Worm (Caenorhabditis elegans) whole organism, L1 larva: ENCODE results near the gene efk-1.

Experiments
- C16A3.4 ChIP-seq: fragments of 150-350 bp; optimal IDR thresholded peaks from 2 replicates; lab custom pipeline; 2014; ENCODE audit warnings: missing biosample characterization, missing genetic modification characterization
- aha-1 ChIP-seq: fragments of 150-350 bp; optimal IDR thresholded peaks from 2 replicates; lab custom pipeline; 2014; ENCODE audit warnings: missing biosample characterization, missing genetic modification characterization
- aly-2 ChIP-seq: fragments of 150-350 bp; optimal IDR thresholded peaks from 2 replicates; lab custom pipeline; 2014; ENCODE audit warnings: missing biosample characterization, missing genetic modification characterization
- ama-1 ChIP-seq: fragments of 150-350 bp; optimal IDR thresholded peaks from 2 replicates; lab custom pipeline; 2014
- blmp-1 ChIP-seq: fragments of 150-350 bp; optimal IDR thresholded peaks from 2 replicates; lab custom pipeline; 2014; ENCODE audit warnings: missing biosample characterization, missing genetic modification characterization
- ceh-8 ChIP-seq: fragments of 200-800 bp; sonication (Bioruptor generic); optimal IDR thresholded peaks from 2 replicates; lab custom pipeline; 2018; ENCODE audit warnings: mild to moderate bottlenecking, missing genetic modification characterization, moderate library complexity, missing compliant biosample characterization
- ceh-82 ChIP-seq, 3 experiments: fragments of 150-350 bp in 1 of 3; sonication (generic microtip) in 2 of 3; optimal IDR thresholded peaks; 2 replicates each; lab custom pipeline; 2014 to 2017; ENCODE audit warnings: missing biosample characterization in 3 of 3, missing genetic modification characterization in 3 of 3
- dpl-1 ChIP-seq, 3 experiments: fragments of 150-350 bp in 2 of 3; sonication (generic microtip) in 1 of 3; optimal IDR thresholded peaks; 2 replicates each; lab custom pipeline; 2014 to 2017; ENCODE audit warnings: missing biosample characterization in 3 of 3, missing genetic modification characterization in 3 of 3, missing genetic modification reagents in 3 of 3
- efl-1 ChIP-seq, 4 experiments: fragments of 150-350 bp; optimal IDR thresholded peaks in 3 of 4; peaks in 1 of 4; 1 replicate in 1 of 4; 2 replicates in 3 of 4; lab custom pipeline; 2014; ENCODE audit warnings: missing biosample characterization in 2 of 4, missing genetic modification characterization in 2 of 4, missing genetic modification reagents in 2 of 4
- efl-3 ChIP-seq: fragments of 200-800 bp; sonication (Bioruptor generic); optimal IDR thresholded peaks from 2 replicates; lab custom pipeline; 2018; ENCODE audit warnings: mild to moderate bottlenecking, missing genetic modification characterization, missing compliant biosample characterization
- egl-13 ChIP-seq: sonication (generic microtip); optimal IDR thresholded peaks from 2 replicates; lab custom pipeline; 2016; ENCODE audit warnings: missing genotype, missing genetic modification reagents, missing genetic modification characterization, missing compliant biosample characterization
- egl-27 ChIP-seq, 2 experiments: fragments of 150-350 bp in 1 of 2; sonication (generic microtip); optimal IDR thresholded peaks; 3 replicates each; lab custom pipeline; 2017 to 2018; ENCODE audit warnings: missing biosample characterization in 2 of 2, missing genetic modification characterization in 2 of 2, missing genetic modification reagents in 2 of 2
- ets-5 ChIP-seq: fragments of 200-800 bp; sonication (Bioruptor generic); IDR thresholded peaks from 2 replicates; pipeline ENCODE4 v1.3.6; 2022; ENCODE audit warnings: missing genetic modification characterization, missing compliant biosample characterization
- fkh-4 ChIP-seq: sonication (generic microtip); optimal IDR thresholded peaks from 2 replicates; lab custom pipeline; 2016; ENCODE audit warnings: missing compliant biosample characterization, missing genetic modification characterization, borderline replicate concordance
- fkh-8 ChIP-seq: sonication (generic microtip); optimal IDR thresholded peaks from 2 replicates; lab custom pipeline; 2016; ENCODE audit warnings: mild to moderate bottlenecking, missing genetic modification characterization, missing compliant biosample characterization
- fos-1 ChIP-seq: fragments of 150-350 bp; optimal IDR thresholded peaks from 2 replicates; lab custom pipeline; 2014; ENCODE audit warnings: missing biosample characterization, missing genetic modification characterization
- grh-1 ChIP-seq: fragments of 200-800 bp; sonication (Bioruptor generic); IDR thresholded peaks from 2 replicates; pipeline ENCODE4 v1.3.6; 2022; ENCODE audit warnings: missing genetic modification reagents, missing genetic modification characterization, missing compliant biosample characterization
- hlh-4 ChIP-seq: sonication (generic microtip); optimal IDR thresholded peaks from 2 replicates; lab custom pipeline; 2016; ENCODE audit warnings: mild to moderate bottlenecking, missing genetic modification characterization, missing compliant biosample characterization
- lin-13 ChIP-seq: fragments of 150-350 bp; optimal IDR thresholded peaks from 2 replicates; lab custom pipeline; 2014; ENCODE audit warnings: missing biosample characterization, missing genetic modification reagents, missing genetic modification characterization
- lin-14 ChIP-seq: fragments of 200-800 bp; sonication (Bioruptor generic); optimal IDR thresholded peaks from 2 replicates; lab custom pipeline; 2018; ENCODE audit warnings: mild to moderate bottlenecking, missing genetic modification characterization, moderate library complexity, missing compliant biosample characterization
- lin-15B ChIP-seq: fragments of 150-350 bp; sonication (generic microtip); optimal IDR thresholded peaks from 3 replicates; lab custom pipeline; 2014; ENCODE audit warnings: missing biosample characterization, missing genetic modification characterization
- lin-35 ChIP-seq, 2 experiments: fragments of 150-350 bp; optimal IDR thresholded peaks; 2 replicates each; lab custom pipeline; 2014; ENCODE audit warnings: missing biosample characterization in 2 of 2, missing genetic modification characterization in 2 of 2, missing genetic modification reagents in 2 of 2
- lin-39 ChIP-seq: fragments of 150-350 bp; optimal IDR thresholded peaks from 2 replicates; lab custom pipeline; 2014; ENCODE audit warnings: missing biosample characterization, missing genetic modification reagents, missing genetic modification characterization
- lir-3 ChIP-seq: sonication (generic microtip); optimal IDR thresholded peaks from 2 replicates; lab custom pipeline; 2016; ENCODE audit warnings: mild to moderate bottlenecking, missing genetic modification characterization, moderate library complexity, missing compliant biosample characterization; ENCODE audit not compliant: poor library complexity
- lsy-2 ChIP-seq, 2 experiments: fragments of 150-350 bp; optimal IDR thresholded peaks; 2 replicates each; lab custom pipeline; 2014; ENCODE audit warnings: missing biosample characterization in 2 of 2, missing genetic modification characterization in 2 of 2
- mdl-1 ChIP-seq, 2 experiments: fragments of 150-350 bp; optimal IDR thresholded peaks; 2 replicates each; lab custom pipeline; 2014 to 2017; ENCODE audit warnings: missing biosample characterization in 2 of 2, missing genetic modification characterization in 2 of 2, inconsistent platforms in 1 of 2
- mep-1 ChIP-seq: fragments of 150-350 bp; optimal IDR thresholded peaks from 2 replicates; lab custom pipeline; 2014; ENCODE audit warnings: missing biosample characterization, missing genetic modification characterization
- nhr-11 ChIP-seq: fragments of 150-350 bp; optimal IDR thresholded peaks from 2 replicates; lab custom pipeline; 2014; ENCODE audit warnings: missing biosample characterization, missing genetic modification characterization
- nhr-20 ChIP-seq: sonication (generic microtip); optimal IDR thresholded peaks from 2 replicates; lab custom pipeline; 2016; ENCODE audit warnings: mild to moderate bottlenecking, missing genetic modification characterization, missing compliant biosample characterization
- nhr-47 ChIP-seq: sonication (generic microtip); optimal IDR thresholded peaks from 2 replicates; lab custom pipeline; 2016; ENCODE audit warnings: mild to moderate bottlenecking, missing genetic modification characterization, moderate library complexity, missing compliant biosample characterization
- nhr-71 ChIP-seq: sonication (generic microtip); optimal IDR thresholded peaks from 2 replicates; lab custom pipeline; 2016; ENCODE audit warnings: mild to moderate bottlenecking, missing genetic modification characterization, moderate library complexity, missing compliant biosample characterization
- nhr-76 ChIP-seq: sonication (generic microtip); optimal IDR thresholded peaks from 2 replicates; lab custom pipeline; 2017; ENCODE audit warnings: missing biosample characterization, missing genetic modification characterization
- pag-3 ChIP-seq: sonication (generic microtip); optimal IDR thresholded peaks from 2 replicates; lab custom pipeline; 2017; ENCODE audit warnings: missing genetic modification characterization, mild to moderate bottlenecking, missing compliant biosample characterization, antibody characterized with exemption, borderline replicate concordance; ENCODE audit not compliant: insufficient read depth
- rnt-1 ChIP-seq: sonication (generic microtip); optimal IDR thresholded peaks from 2 replicates; lab custom pipeline; 2016; ENCODE audit warnings: mild to moderate bottlenecking, missing genetic modification characterization, moderate library complexity, missing compliant biosample characterization
- skn-1 ChIP-seq: fragments of 150-350 bp; optimal IDR thresholded peaks from 2 replicates; lab custom pipeline; 2014; ENCODE audit warnings: missing biosample characterization, missing genetic modification characterization
- snpc-4 ChIP-seq: fragments of 150-350 bp; optimal IDR thresholded peaks from 2 replicates; lab custom pipeline; 2014; ENCODE audit warnings: missing biosample characterization, missing genetic modification characterization
- snu-23 ChIP-seq: sonication (generic microtip); optimal IDR thresholded peaks from 2 replicates; lab custom pipeline; 2016; ENCODE audit warnings: missing genetic modification characterization, missing compliant biosample characterization
- sox-4 ChIP-seq: sonication (generic microtip); optimal IDR thresholded peaks from 2 replicates; lab custom pipeline; 2016; ENCODE audit warnings: missing genetic modification characterization, missing compliant biosample characterization
- sup-37 ChIP-seq: fragments of 200-800 bp; sonication (Bioruptor generic); optimal IDR thresholded peaks from 2 replicates; lab custom pipeline; 2018; ENCODE audit warnings: mild to moderate bottlenecking, missing genetic modification characterization, missing compliant biosample characterization
- swsn-7 ChIP-seq: sonication (generic microtip); optimal IDR thresholded peaks from 2 replicates; lab custom pipeline; 2016; ENCODE audit warnings: missing genetic modification characterization, missing compliant biosample characterization
- tbx-2 ChIP-seq: sonication (generic microtip); optimal IDR thresholded peaks from 2 replicates; lab custom pipeline; 2016; ENCODE audit warnings: missing genetic modification characterization, missing compliant biosample characterization
- unc-30 ChIP-seq: sonication (generic microtip); optimal IDR thresholded peaks from 2 replicates; lab custom pipeline; 2017; ENCODE audit warnings: missing biosample characterization, missing genetic modification characterization
- unc-62 ChIP-seq: fragments of 150-350 bp; optimal IDR thresholded peaks from 2 replicates; lab custom pipeline; 2014; ENCODE audit warnings: missing biosample characterization, missing genetic modification reagents, missing genetic modification characterization
- unc-86 ChIP-seq: sonication (generic microtip); optimal IDR thresholded peaks from 2 replicates; lab custom pipeline; 2016; ENCODE audit warnings: missing genetic modification characterization, missing compliant biosample characterization
- unc-98 ChIP-seq: fragments of 200-800 bp; sonication (Bioruptor generic); IDR thresholded peaks from 2 replicates; pipeline ENCODE4 v1.3.6; 2022; ENCODE audit warnings: missing genetic modification characterization, missing compliant biosample characterization
- zag-1 ChIP-seq: fragments of 150-350 bp; optimal IDR thresholded peaks from 2 replicates; lab custom pipeline; 2014; ENCODE audit warnings: missing biosample characterization, missing genetic modification characterization
- zip-4 ChIP-seq: fragments of 200-800 bp; sonication (Bioruptor generic); optimal IDR thresholded peaks from 2 replicates; lab custom pipeline; 2018; ENCODE audit warnings: mild to moderate bottlenecking, missing genetic modification characterization, moderate library complexity, missing compliant biosample characterization
- ztf-4 ChIP-seq: fragments of 150-350 bp; optimal IDR thresholded peaks from 2 replicates; lab custom pipeline; 2014; ENCODE audit warnings: missing biosample characterization, missing genetic modification characterization

efk-1 gene

ce11 chrIII:6140818-6141217 lies 27.5 kb downstream of the efk-1 start:
- TF ChIP-seq unc-86 (tag; lab: Kevin White, UChicago) (no peak), swsn-7 (no peak), unc-30 (tag; lab: Kevin White, UChicago) (no peak), nhr-11 (tag; lab: Kevin White, UChicago) (no peak), ama-1 (lab: Kevin White, UChicago) (no peak), mep-1 (tag; lab: Kevin White, UChicago) (no peak), sup-37 (GFP tag; lab: Kevin White, UChicago) (no peak), pag-3 (tag; lab: Kevin White, UChicago) (no peak), hlh-4 (tag; lab: Kevin White, UChicago) (no peak), lin-14 (GFP tag; lab: Kevin White, UChicago) (no peak), aly-2 (tag; lab: Kevin White, UChicago) (no peak)

ce11 chrIII:6139932-6140612 lies 28.3 kb downstream of the efk-1 start:
- TF ChIP-seq efl-3 (GFP tag; lab: Kevin White, UChicago) (no peak), grh-1 (GFP tag; lab: Robert Waterston, UW) (no peak), fos-1 (no peak), tbx-2 (tag; lab: Kevin White, UChicago) (no peak), ama-1 (lab: Kevin White, UChicago) (no peak), unc-30 (tag; lab: Kevin White, UChicago) (no peak), mep-1 (tag; lab: Kevin White, UChicago) (peak; percentile 13), ztf-4 (tag; lab: Kevin White, UChicago) (no peak), ets-5 (GFP tag; lab: Robert Waterston, UW) (no peak), lin-13 (GFP tag; lab: Kevin White, UChicago) (no peak), fkh-4 (tag; lab: Kevin White, UChicago) (no peak), egl-27 (tag; optimal IDR thresholded peaks at IDR 0.05; lab: Kevin White, UChicago) (no peak), lin-39 (tag; lab: Kevin White, UChicago) (no peak), nhr-71 (tag; lab: Kevin White, UChicago) (peak; percentile 7), efl-1 (optimal IDR thresholded peaks at IDR 0.05; lab: Kevin White, UChicago) (peak in 1 of 2 experiments; percentile 7), efl-1 (GFP tag; optimal IDR thresholded peaks at IDR 0.05 in 1 of 2; lab: Kevin White, UChicago) (peak in 1 of 2 experiments; percentile 93), aha-1 (tag; lab: Kevin White, UChicago) (no peak), C16A3.4 (tag; lab: Kevin White, UChicago) (no peak), lin-15B (no peak), sup-37 (GFP tag; lab: Kevin White, UChicago) (no peak), lir-3 (tag; lab: Kevin White, UChicago) (no peak), fkh-8 (tag; lab: Kevin White, UChicago) (peak; percentile 20), mdl-1 (tag; optimal IDR thresholded peaks at IDR 0.05; lab: Kevin White, UChicago) (no peak), sox-4 (tag; lab: Kevin White, UChicago) (no peak), ceh-8 (GFP tag; lab: Kevin White, UChicago) (no peak), ceh-82 (tag; optimal IDR thresholded peaks at IDR 0.05; lab: Kevin White, UChicago) (peak in 1 of 3 experiments; percentile 53), blmp-1 (tag; lab: Kevin White, UChicago) (no peak), lin-14 (GFP tag; lab: Kevin White, UChicago) (peak; percentile 79), pag-3 (tag; lab: Kevin White, UChicago) (no peak), skn-1 (no peak), nhr-47 (tag; lab: Kevin White, UChicago) (peak; percentile 26), nhr-20 (tag; lab: Kevin White, UChicago) (no peak), snpc-4 (tag; lab: Kevin White, UChicago) (no peak), dpl-1 (GFP tag; optimal IDR thresholded peaks at IDR 0.05; lab: Kevin White, UChicago) (no peak), unc-62 (GFP tag; lab: Kevin White, UChicago) (no peak), swsn-7 (peak; percentile 18), snu-23 (peak; percentile 4), zag-1 (tag; lab: Kevin White, UChicago) (no peak), unc-98 (no peak), rnt-1 (peak; percentile 42), egl-13 (no peak), lin-35 (GFP tag; optimal IDR thresholded peaks at IDR 0.05; lab: Kevin White, UChicago) (peak in 1 of 2 experiments; percentile 34), zip-4 (no peak), nhr-76 (tag; lab: Kevin White, UChicago) (no peak), lsy-2 (tag; optimal IDR thresholded peaks at IDR 0.05; lab: Kevin White, UChicago) (peak; percentile 6 to 36)
